Fruit fly (Drosophila melanogaster): ENCODE measurements around the gene Six4.

Gene Six4

dm6 chr3L:20771891-20772646 lies 20.5 kb downstream of the Six4 start (continued):
- peak; percentile 66 for TF ChIP-seq vri (GFP tag; optimal IDR thresholded peaks at IDR 0.05)
- no peak for TF ChIP-seq CG6854 (GFP tag; optimal IDR thresholded peaks at IDR 0.05)
- peak; percentile 92 for TF ChIP-seq CG15336 (GFP tag; IDR thresholded peaks at IDR 0.05)
- peak; percentile 56 for TF ChIP-seq Lpt (GFP tag; optimal IDR thresholded peaks at IDR 0.05)
- TF ChIP-seq OdsH (GFP tag; optimal IDR thresholded peaks at IDR 0.05), result peak; percentile 82
- TF ChIP-seq CG11902 (GFP tag; optimal IDR thresholded peaks at IDR 0.05), result peak; percentile 56
- no peak for TF ChIP-seq fd85E (GFP tag; optimal IDR thresholded peaks at IDR 0.05)
- TF ChIP-seq ss (GFP tag; optimal IDR thresholded peaks at IDR 0.05), result peak; percentile 30 to 63
- TF ChIP-seq salr (GFP tag; optimal IDR thresholded peaks at IDR 0.05), result peak; percentile 64 to 82
- peak; percentile 53 for TF ChIP-seq fd59A (GFP tag; optimal IDR thresholded peaks at IDR 0.05)
- peak; percentile 91 for TF ChIP-seq CG8119 (GFP tag; IDR thresholded peaks at IDR 0.05)
- peak; percentile 8 for TF ChIP-seq fkh (GFP tag; optimal IDR thresholded peaks at IDR 0.05)
- TF ChIP-seq CG6792 (GFP tag; optimal IDR thresholded peaks at IDR 0.05), result peak; percentile 81
- TF ChIP-seq lz (GFP tag; optimal IDR thresholded peaks at IDR 0.05), result peak; percentile 85
- TF ChIP-seq CG7368 (GFP tag; optimal IDR thresholded peaks at IDR 0.05), result peak; percentile 81
- peak; percentile 84 for TF ChIP-seq CG10669 (GFP tag; optimal IDR thresholded peaks at IDR 0.05)
- TF ChIP-seq Sox14 (GFP tag; optimal IDR thresholded peaks at IDR 0.05), result peak; percentile 84
- TF ChIP-seq spab (GFP tag; optimal IDR thresholded peaks at IDR 0.05), result peak; percentile 65
- TF ChIP-seq CG8632 (GFP tag; optimal IDR thresholded peaks at IDR 0.05), result peak; percentile 78
- TF ChIP-seq CG4318 (GFP tag; optimal IDR thresholded peaks at IDR 0.05), result no peak
- peak; percentile 75 for TF ChIP-seq Ets21C (GFP tag; optimal IDR thresholded peaks at IDR 0.05)
- TF ChIP-seq Eip78C (GFP tag), result peak; percentile 97
- TF ChIP-seq achi (GFP tag; optimal IDR thresholded peaks at IDR 0.05), result peak; percentile 83
- TF ChIP-seq CG16779 (tag; optimal IDR thresholded peaks at IDR 0.05), result peak; percentile 51
- peak; percentile 74 for TF ChIP-seq Gug (GFP tag; IDR thresholded peaks at IDR 0.05)
- TF ChIP-seq pdm3 (GFP tag; optimal IDR thresholded peaks at IDR 0.05), result peak; percentile 86
- peak; percentile 76 for TF ChIP-seq CG1621 (tag; optimal IDR thresholded peaks at IDR 0.05)
- peak; percentile 83 for TF ChIP-seq Smox (GFP tag; optimal IDR thresholded peaks at IDR 0.05)
- TF ChIP-seq Ets96B (tag; optimal IDR thresholded peaks at IDR 0.05), result peak; percentile 79
- TF ChIP-seq CG9139 (GFP tag; optimal IDR thresholded peaks at IDR 0.05), result peak; percentile 33
- no peak for TF ChIP-seq Hr38 (GFP tag; optimal IDR thresholded peaks at IDR 0.05)
- TF ChIP-seq Eip75B (GFP tag; optimal IDR thresholded peaks at IDR 0.05), result peak; percentile 85

dm6 chr3L:20771001-20771890 lies 21.3 kb downstream of the Six4 start, which contains the start of the genes CG4042 and Pitslre:
CG4042 (minus strand) TSS chr3L:20771507.
Pitslre (plus strand) TSS chr3L:20771528.
- no peak for TF ChIP-seq fd85E (GFP tag; optimal IDR thresholded peaks at IDR 0.05)
- peak; percentile 66 for TF ChIP-seq acj6 (GFP tag; optimal IDR thresholded peaks at IDR 0.05)
- peak in 1 of 2 experiments; percentile 64 for TF ChIP-seq salr (GFP tag; optimal IDR thresholded peaks at IDR 0.05)
- peak; percentile 1 for TF ChIP-seq Lpt (GFP tag; optimal IDR thresholded peaks at IDR 0.05)
- peak; percentile 49 for TF ChIP-seq CG11762 (GFP tag; optimal IDR thresholded peaks at IDR 0.05; ENCODE audit: insufficient read depth)
- TF ChIP-seq CG4318 (GFP tag; optimal IDR thresholded peaks at IDR 0.05), result no peak
- TF ChIP-seq CG31627 (GFP tag; optimal IDR thresholded peaks at IDR 0.05), result peak; percentile 18
- TF ChIP-seq Hr38 (GFP tag; optimal IDR thresholded peaks at IDR 0.05), result no peak
- TF ChIP-seq CG3032 (tag; optimal IDR thresholded peaks at IDR 0.05), result peak; percentile 47
- TF ChIP-seq OdsH (GFP tag; optimal IDR thresholded peaks at IDR 0.05), result peak; percentile 60
- TF ChIP-seq CG6163 (GFP tag; IDR thresholded peaks at IDR 0.05), result no peak
- peak; percentile 40 for TF ChIP-seq Met (GFP tag; optimal IDR thresholded peaks at IDR 0.05)
- no peak for TF ChIP-seq CG15336 (GFP tag; IDR thresholded peaks at IDR 0.05)
- TF ChIP-seq Eip93F (GFP tag; optimal IDR thresholded peaks at IDR 0.05), result no peak
- no peak for TF ChIP-seq CG10669 (GFP tag; optimal IDR thresholded peaks at IDR 0.05)
- peak; percentile 30 for TF ChIP-seq lz (GFP tag; optimal IDR thresholded peaks at IDR 0.05)
- TF ChIP-seq Ets96B (tag; optimal IDR thresholded peaks at IDR 0.05), result peak; percentile 17
- TF ChIP-seq CG34406 (GFP tag; optimal IDR thresholded peaks at IDR 0.05), result peak; percentile 57
- no peak for TF ChIP-seq spab (GFP tag; optimal IDR thresholded peaks at IDR 0.05)
- TF ChIP-seq cyc (GFP tag; optimal IDR thresholded peaks at IDR 0.05), result peak; percentile 29
- TF ChIP-seq Ets21C (GFP tag; optimal IDR thresholded peaks at IDR 0.05), result peak; percentile 12
- TF ChIP-seq eg (GFP tag; IDR thresholded peaks at IDR 0.05), result peak; percentile 36; the same call in 1 of the 3 replicates
- peak; percentile 51 for TF ChIP-seq Smox (GFP tag; optimal IDR thresholded peaks at IDR 0.05)
- TF ChIP-seq esn (GFP tag; optimal IDR thresholded peaks at IDR 0.05), result peak; percentile 58
- TF ChIP-seq CG7368 (GFP tag; optimal IDR thresholded peaks at IDR 0.05), result no peak
- TF ChIP-seq Sox15 (GFP tag; optimal IDR thresholded peaks at IDR 0.05), result peak; percentile 25
- TF ChIP-seq Hr4 (GFP tag; optimal IDR thresholded peaks at IDR 0.05), result peak; percentile 57
- TF ChIP-seq Eip75B (GFP tag; optimal IDR thresholded peaks at IDR 0.05), result peak; percentile 48
- no peak for TF ChIP-seq CG8119 (GFP tag; IDR thresholded peaks at IDR 0.05)
